Fruit fly (Drosophila melanogaster) whole organism, embryonic: ENCODE data around the gene ninaG.

Experiments used
- CG11695 ChIP-seq: fragments of 200-800 bp; sonication (Bioruptor generic); IDR thresholded peaks from 3 replicates; pipeline ENCODE4 v1.3.6; 2022; ENCODE audit warnings: missing biosample characterization, missing genetic modification characterization
- CG11723 ChIP-seq: fragments of 200-800 bp; sonication (Bioruptor generic); optimal IDR thresholded peaks from 2 replicates; lab custom pipeline; 2017; ENCODE audit warnings: missing biosample characterization, mild to moderate bottlenecking, missing genetic modification characterization
- CG13296 ChIP-seq: fragments of 200-800 bp; sonication (Bioruptor generic); optimal IDR thresholded peaks from 3 replicates; lab custom pipeline; 2018; ENCODE audit warnings: missing biosample characterization, mild to moderate bottlenecking, missing genetic modification characterization
- CG13894 ChIP-seq: fragments of 200-800 bp; sonication (Bioruptor generic); optimal IDR thresholded peaks from 3 replicates; lab custom pipeline; 2018; ENCODE audit warnings: missing biosample characterization, mild to moderate bottlenecking, missing genetic modification characterization, moderate library complexity
- CG14050 ChIP-seq: fragments of 200-800 bp; sonication (Bioruptor generic); IDR thresholded peaks from 3 replicates; pipeline ENCODE4 v1.3.6; 2022; ENCODE audit warnings: missing biosample characterization, missing genetic modification characterization
- CG15011 ChIP-seq: fragments of 200-800 bp; sonication (Bioruptor generic); optimal IDR thresholded peaks from 3 replicates; lab custom pipeline; 2018; ENCODE audit warnings: missing biosample characterization, mild to moderate bottlenecking, missing genetic modification characterization
- CG15073 ChIP-seq: fragments of 200-800 bp; sonication (Bioruptor generic); optimal IDR thresholded peaks from 2 replicates; lab custom pipeline; 2016; ENCODE audit warnings: missing biosample characterization, missing genetic modification characterization
- CG1603 ChIP-seq: fragments of 200-800 bp; sonication (Bioruptor generic); optimal IDR thresholded peaks from 2 replicates; lab custom pipeline; 2019; ENCODE audit warnings: missing biosample characterization, mild to moderate bottlenecking, missing genetic modification characterization, moderate library complexity
- CG17328 ChIP-seq: fragments of 200-800 bp; sonication (Bioruptor generic); IDR thresholded peaks from 2 replicates; pipeline ENCODE4 v1.3.6; 2022; ENCODE audit warnings: missing biosample characterization, missing genetic modification characterization
- CG17568 ChIP-seq: fragments of 200-800 bp; sonication (Bioruptor generic); optimal IDR thresholded peaks from 2 replicates; lab custom pipeline; 2018; ENCODE audit warnings: missing biosample characterization, mild to moderate bottlenecking, missing genetic modification characterization, moderate library complexity
- CG30020 ChIP-seq: fragments of 200-800 bp; optimal IDR thresholded peaks from 2 replicates; lab custom pipeline; 2019; ENCODE audit warnings: missing biosample characterization, mild to moderate bottlenecking, missing genetic modification characterization, moderate library complexity
- CG3163 ChIP-seq: fragments of 200-800 bp; sonication (Bioruptor generic); optimal IDR thresholded peaks from 3 replicates; lab custom pipeline; 2016; ENCODE audit warnings: missing biosample characterization, missing genetic modification characterization
- CG32767 ChIP-seq: fragments of 200-800 bp; sonication (Bioruptor generic); IDR thresholded peaks from 2 replicates; pipeline ENCODE4 v1.3.6; 2022; ENCODE audit warnings: missing biosample characterization, missing genetic modification characterization
- CG5953 ChIP-seq: fragments of 200-800 bp; sonication (Bioruptor generic); IDR thresholded peaks from 2 replicates; pipeline ENCODE4 v1.3.6; 2022; ENCODE audit warnings: missing biosample characterization, missing genetic modification characterization
- CG7839 ChIP-seq: fragments of 200-800 bp; sonication (Bioruptor generic); optimal IDR thresholded peaks from 3 replicates; lab custom pipeline; 2018; ENCODE audit warnings: missing biosample characterization, mild to moderate bottlenecking, missing genetic modification characterization, moderate library complexity
- CG9727 ChIP-seq: fragments of 200-800 bp; sonication (Bioruptor generic); optimal IDR thresholded peaks from 3 replicates; lab custom pipeline; 2017; ENCODE audit warnings: missing biosample characterization, mild to moderate bottlenecking, missing genetic modification characterization
- CG9817 ChIP-seq: fragments of 200-800 bp; sonication (Bioruptor generic); optimal IDR thresholded peaks from 2 replicates; lab custom pipeline; 2018; ENCODE audit warnings: missing biosample characterization, mild to moderate bottlenecking, missing genetic modification characterization, moderate library complexity
- CoRest ChIP-seq: fragments of 200-800 bp; sonication (Bioruptor generic); optimal IDR thresholded peaks from 3 replicates; lab custom pipeline; 2018; ENCODE audit warnings: missing biosample characterization, mild to moderate bottlenecking, missing genetic modification characterization, moderate library complexity
- Doc3 ChIP-seq: fragments of 200-800 bp; sonication (Bioruptor generic); IDR thresholded peaks from 3 replicates; pipeline ENCODE4 v1.3.6; 2022; ENCODE audit warnings: missing biosample characterization, missing genetic modification characterization; ENCODE audit not compliant: partially characterized antibody
- E2f2 ChIP-seq: fragments of 200-800 bp; sonication (Bioruptor generic); IDR thresholded peaks from 2 replicates; pipeline ENCODE4 v1.3.6; 2022; ENCODE audit warnings: missing biosample characterization, missing genetic modification characterization
- Hand ChIP-seq: fragments of 200-800 bp; sonication (Bioruptor generic); optimal IDR thresholded peaks from 2 replicates; lab custom pipeline; 2017; ENCODE audit warnings: mild to moderate bottlenecking, missing biosample characterization, missing genetic modification reagents, missing genetic modification characterization
- HmgZ ChIP-seq: fragments of 200-800 bp; sonication (Bioruptor generic); optimal IDR thresholded peaks from 2 replicates; lab custom pipeline; 2018; ENCODE audit warnings: missing biosample characterization, mild to moderate bottlenecking, missing genetic modification characterization
- Lpt ChIP-seq: fragments of >200 bp; optimal IDR thresholded peaks from 2 replicates; lab custom pipeline; 2018; ENCODE audit warnings: missing biosample characterization, missing genetic modification characterization
- Med ChIP-seq: fragments of 200-800 bp; sonication (Bioruptor generic); peaks from one replicate; lab custom pipeline; 2016; ENCODE audit warnings: missing biosample characterization, missing genetic modification characterization, mild to moderate bottlenecking, inconsistent platforms, moderate library complexity
- Trl ChIP-seq, 3 experiments: fragments of >200 bp in 2 of 3; fragments of 200-800 bp in 1 of 3; sonication (Bioruptor generic) in 1 of 3; optimal IDR thresholded peaks; 2 replicates in 1 of 3; 3 replicates in 2 of 3; lab custom pipeline; 2016 to 2017; ENCODE audit warnings: missing biosample characterization in 1 of 3, missing genetic modification characterization in 1 of 3
- chm ChIP-seq: fragments of 200-800 bp; sonication (Bioruptor generic); IDR thresholded peaks from 2 replicates; pipeline ENCODE4 v1.3.6; 2022; ENCODE audit warnings: missing biosample characterization, missing genetic modification characterization
- croc ChIP-seq: fragments of 200-800 bp; sonication (Bioruptor generic); conservative IDR thresholded peaks from 3 replicates; pipeline ENCODE4 v1.3.6; 2022; ENCODE audit warnings: missing biosample characterization, missing genetic modification characterization
- crp ChIP-seq, 2 experiments: fragments of 200-800 bp; sonication (Bioruptor generic); optimal IDR thresholded peaks; 2 replicates in 1 of 2; 3 replicates in 1 of 2; lab custom pipeline; 2017; ENCODE audit warnings: missing biosample characterization in 2 of 2, missing genetic modification characterization in 2 of 2, mild to moderate bottlenecking in 1 of 2, moderate library complexity in 1 of 2
- da ChIP-seq: fragments of 200-800 bp; sonication (Bioruptor generic); optimal IDR thresholded peaks from 2 replicates; lab custom pipeline; 2016; ENCODE audit warnings: missing biosample characterization, missing genetic modification characterization
- dmrt11E ChIP-seq: fragments of 200-800 bp; sonication (Bioruptor generic); optimal IDR thresholded peaks from 3 replicates; lab custom pipeline; 2018; ENCODE audit warnings: missing biosample characterization, mild to moderate bottlenecking, missing genetic modification characterization, moderate library complexity
- fd3F ChIP-seq: fragments of 200-800 bp; sonication (Bioruptor generic); optimal IDR thresholded peaks from 2 replicates; lab custom pipeline; 2018; ENCODE audit warnings: missing biosample characterization, mild to moderate bottlenecking, missing genetic modification characterization, moderate library complexity
- grau ChIP-seq: fragments of 200-800 bp; optimal IDR thresholded peaks from 3 replicates; lab custom pipeline; 2019; ENCODE audit warnings: missing biosample characterization, mild to moderate bottlenecking, missing genetic modification characterization, moderate library complexity
- gro ChIP-seq: fragments of 200-800 bp; sonication (Bioruptor generic); optimal IDR thresholded peaks from 2 replicates; lab custom pipeline; 2016; ENCODE audit warnings: missing biosample characterization, missing genetic modification characterization
- her ChIP-seq: fragments of 200-800 bp; sonication (Bioruptor generic); optimal IDR thresholded peaks from 2 replicates; lab custom pipeline; 2016; ENCODE audit warnings: missing biosample characterization, missing genetic modification characterization
- jumu ChIP-seq: fragments of 200-800 bp; sonication (Bioruptor generic); optimal IDR thresholded peaks from 3 replicates; lab custom pipeline; 2016; ENCODE audit warnings: missing biosample characterization, missing genetic modification characterization
- kay ChIP-seq: fragments of 200-800 bp; sonication (Bioruptor generic); optimal IDR thresholded peaks from 2 replicates; lab custom pipeline; 2016; ENCODE audit warnings: missing biosample characterization, missing genetic modification characterization
- kni ChIP-seq: fragments of 200-800 bp; sonication (Bioruptor generic); optimal IDR thresholded peaks from 3 replicates; lab custom pipeline; 2017; ENCODE audit warnings: mild to moderate bottlenecking, missing biosample characterization, missing genetic modification reagents, missing genetic modification characterization
- nom ChIP-seq: fragments of 200-800 bp; sonication (Bioruptor generic); optimal IDR thresholded peaks from 2 replicates; lab custom pipeline; 2017; ENCODE audit warnings: missing biosample characterization, missing genetic modification characterization, mild to moderate bottlenecking, moderate library complexity, missing genetic modification reagents
- otp ChIP-seq: fragments of 200-800 bp; sonication (Bioruptor generic); IDR thresholded peaks from 3 replicates; pipeline ENCODE4, ENCODE4 v1.3.6; 2022; ENCODE audit warnings: missing biosample characterization, missing genetic modification characterization
- p53 ChIP-seq: fragments of 200-800 bp; sonication (Bioruptor generic); optimal IDR thresholded peaks from 2 replicates; lab custom pipeline; 2016; ENCODE audit warnings: missing biosample characterization, missing genetic modification characterization
- peb ChIP-seq: fragments of 200-800 bp; sonication (Bioruptor generic); IDR thresholded peaks from 2 replicates; pipeline ENCODE4 v1.3.6; 2022; ENCODE audit warnings: missing biosample characterization, missing genetic modification characterization
- pzg ChIP-seq: fragments of 200-800 bp; sonication (Bioruptor generic); optimal IDR thresholded peaks from 3 replicates; lab custom pipeline; 2018; ENCODE audit warnings: missing biosample characterization, mild to moderate bottlenecking, missing genetic modification characterization, moderate library complexity
- repo ChIP-seq: fragments of 200-800 bp; sonication (Bioruptor generic); optimal IDR thresholded peaks from 2 replicates; lab custom pipeline; 2016; ENCODE audit warnings: missing biosample characterization, missing genetic modification characterization
- run ChIP-seq: fragments of 200-800 bp; sonication (Bioruptor generic); optimal IDR thresholded peaks from 3 replicates; lab custom pipeline; 2018; ENCODE audit warnings: missing biosample characterization, mild to moderate bottlenecking, missing genetic modification characterization
- sna ChIP-seq: fragments of 200-800 bp; sonication (Bioruptor generic); IDR thresholded peaks from 2 replicates; pipeline ENCODE4 v1.3.6; 2022; ENCODE audit warnings: missing biosample characterization, missing genetic modification characterization; ENCODE audit not compliant: partially characterized antibody
- sug ChIP-seq: fragments of 200-800 bp; optimal IDR thresholded peaks from 2 replicates; lab custom pipeline; 2019; ENCODE audit warnings: missing biosample characterization, mild to moderate bottlenecking, missing genetic modification characterization, moderate library complexity
- toy ChIP-seq: fragments of 200-800 bp; sonication (Bioruptor generic); IDR thresholded peaks from 2 replicates; pipeline ENCODE4 v1.3.6; 2022; ENCODE audit warnings: missing biosample characterization, missing genetic modification characterization
- ttk ChIP-seq: fragments of 200-800 bp; sonication (Bioruptor generic); IDR thresholded peaks from 2 replicates; pipeline ENCODE4 v2.1.2; 2022; ENCODE audit warnings: missing biosample characterization, missing genetic modification characterization
- wor ChIP-seq: fragments of 200-800 bp; sonication (Bioruptor generic); IDR thresholded peaks from 2 replicates; pipeline ENCODE4 v1.3.6; 2022; ENCODE audit warnings: missing biosample characterization, missing genetic modification characterization
- zfh1 ChIP-seq: fragments of 200-800 bp; sonication (Bioruptor generic); IDR thresholded peaks from 3 replicates; pipeline ENCODE4 v1.3.6; 2022; ENCODE audit warnings: missing biosample characterization, missing genetic modification characterization

ninaG gene

dm6 chr3R:11409667-11410137 lies 11.8 kb downstream of the ninaG start, which contains the start of the genes mgr and Irbp (continued):
- TF ChIP-seq gro (no peak), jumu (GFP tag; lab: Kevin White, UChicago) (peak; percentile 34), croc (peak; percentile 87), CG32767 (GFP tag; lab: Robert Waterston, UW) (peak; percentile 87), Med (GFP tag; lab: Kevin White, UChicago) (peak; percentile 90), CG3163 (GFP tag; lab: Kevin White, UChicago) (peak; percentile 4), pzg (GFP tag; lab: Kevin White, UChicago) (peak; percentile 40), CG15073 (no peak), da (no peak), CG1603 (tag; lab: Kevin White, UChicago) (no peak), run (peak; percentile 78), Lpt (GFP tag; lab: Kevin White, UChicago) (no peak), CG14050 (peak; percentile 90), CG30020 (tag; lab: Kevin White, UChicago) (peak; percentile 80), zfh1 (GFP tag; lab: Robert Waterston, UW) (peak; percentile 93), kni (GFP tag; lab: Kevin White, UChicago) (no peak), sna (GFP tag; lab: Robert Waterston, UW) (peak; percentile 88), otp (peak; percentile 86), sug (tag; lab: Kevin White, UChicago) (no peak), Doc3 (peak; percentile 86), dmrt11E (peak; percentile 95), crp (GFP tag; optimal IDR thresholded peaks at IDR 0.05; lab: Kevin White, UChicago) (peak in 1 of 2 experiments; percentile 56), CoRest (tag; lab: Kevin White, UChicago) (peak; percentile 93), chm (GFP tag; lab: Robert Waterston, UW) (peak; percentile 84), fd3F (GFP tag; lab: Kevin White, UChicago) (peak; percentile 90), Hand (GFP tag; lab: Kevin White, UChicago) (peak; percentile 61), toy (GFP tag; lab: Robert Waterston, UW) (peak; percentile 82), E2f2 (GFP tag; lab: Robert Waterston, UW) (peak; percentile 87), CG15011 (peak; percentile 65), CG17568 (GFP tag; lab: Kevin White, UChicago) (no peak), CG5953 (GFP tag; lab: Robert Waterston, UW) (peak; percentile 73), grau (tag; lab: Kevin White, UChicago) (peak; percentile 92), peb (GFP tag; lab: Robert Waterston, UW) (peak; percentile 70), repo (no peak), her (GFP tag; lab: Kevin White, UChicago) (no peak), CG11723 (GFP tag; lab: Kevin White, UChicago) (peak; percentile 85), p53 (GFP tag; lab: Kevin White, UChicago) (no peak), nom (peak; percentile 72), kay (peak; percentile 90), CG17328 (GFP tag; lab: Robert Waterston, UW) (peak; percentile 95), CG9817 (tag; lab: Kevin White, UChicago) (peak; percentile 92), HmgZ (tag; lab: Kevin White, UChicago) (peak; percentile 86), CG11695 (GFP tag; lab: Robert Waterston, UW) (peak; percentile 91), Trl (optimal IDR thresholded peaks at IDR 0.05; lab: Kevin White, UChicago) (no peak), Trl (GFP tag; optimal IDR thresholded peaks at IDR 0.05; lab: Kevin White, UChicago) (peak; percentile 31), wor (GFP tag; lab: Robert Waterston, UW) (peak; percentile 89), CG13894 (tag; lab: Kevin White, UChicago) (no peak), CG9727 (GFP tag; lab: Kevin White, UChicago) (peak; percentile 94), CG7839 (tag; lab: Kevin White, UChicago) (peak; percentile 92), ttk (GFP tag; lab: Robert Waterston, UW) (peak; percentile 93), CG13296 (GFP tag; lab: Kevin White, UChicago) (peak; percentile 86)
